Worm (Caenorhabditis elegans): ENCODE measurements around the gene far-1.

ce11 chrIII:9109726-9110125 lies 28.7 kb upstream of the far-1 start:
- TF ChIP-seq nhr-28 (tag; optimal IDR thresholded peaks at IDR 0.05) (no peak), nhr-19 (GFP tag; conservative IDR thresholded peaks at IDR 0.05) (no peak), elt-3 (tag; optimal IDR thresholded peaks at IDR 0.05) (no peak), snpc-4 (tag; optimal IDR thresholded peaks at IDR 0.05) (no peak), C34B4.2 (tag; optimal IDR thresholded peaks at IDR 0.05) (no peak), mep-1 (tag; optimal IDR thresholded peaks at IDR 0.05) (no peak), jun-1 (tag; optimal IDR thresholded peaks at IDR 0.05) (no peak)
